Worm (Caenorhabditis elegans) whole organism, late embryonic: Measurements from ENCODE around the gene T05A12.4.

Experiments
- C08G9.2 ChIP-seq: sonication (generic microtip); optimal IDR thresholded peaks from 2 replicates; lab custom pipeline; 2016; ENCODE audit warnings: mild to moderate bottlenecking, missing genetic modification characterization, moderate library complexity, missing compliant biosample characterization
- C38D4.7 ChIP-seq: fragments of 200-800 bp; sonication (Bioruptor generic); optimal IDR thresholded peaks from 2 replicates; lab custom pipeline; 2018; ENCODE audit warnings: mild to moderate bottlenecking, missing genetic modification characterization, moderate library complexity, missing compliant biosample characterization
- K02D7.2 ChIP-seq: sonication (generic microtip); optimal IDR thresholded peaks from 2 replicates; lab custom pipeline; 2017; ENCODE audit warnings: mild to moderate bottlenecking, missing genetic modification characterization, missing compliant biosample characterization
- K09A11.1 ChIP-seq: sonication (generic microtip); optimal IDR thresholded peaks from 2 replicates; lab custom pipeline; 2017; ENCODE audit warnings: antibody characterized with exemption, mild to moderate bottlenecking, missing genetic modification characterization, missing compliant biosample characterization; ENCODE audit not compliant: insufficient read depth
- T23F11.4 ChIP-seq: fragments of 200-800 bp; sonication (Bioruptor generic); optimal IDR thresholded peaks from 2 replicates; lab custom pipeline; 2018; ENCODE audit warnings: mild to moderate bottlenecking, missing genetic modification characterization, missing compliant biosample characterization
- Y22D7AL.16 ChIP-seq: sonication (generic microtip); optimal IDR thresholded peaks from 2 replicates; lab custom pipeline; 2016; ENCODE audit warnings: missing genetic modification characterization, missing compliant biosample characterization
- ahr-1 ChIP-seq: sonication (generic microtip); optimal IDR thresholded peaks from 2 replicates; lab custom pipeline; 2016; ENCODE audit warnings: missing genetic modification characterization, missing compliant biosample characterization
- ama-1 ChIP-seq: fragments of 150-350 bp; optimal IDR thresholded peaks from 2 replicates; lab custom pipeline; 2014
- ceh-2 ChIP-seq: sonication (generic microtip); optimal IDR thresholded peaks from 2 replicates; lab custom pipeline; 2016; ENCODE audit warnings: missing genotype, missing genetic modification characterization, missing compliant biosample characterization
- ceh-22 ChIP-seq: sonication (generic microtip); optimal IDR thresholded peaks from 2 replicates; lab custom pipeline; 2017; ENCODE audit warnings: missing biosample characterization, missing genetic modification characterization
- ceh-24 ChIP-seq: sonication (generic microtip); optimal IDR thresholded peaks from 2 replicates; lab custom pipeline; 2016; ENCODE audit warnings: mild to moderate bottlenecking, missing genetic modification characterization, missing compliant biosample characterization
- ceh-30 ChIP-seq: fragments of 150-350 bp; optimal IDR thresholded peaks from 2 replicates; lab custom pipeline; 2014; ENCODE audit warnings: missing biosample characterization, missing genetic modification characterization
- ceh-31 ChIP-seq: sonication (generic microtip); optimal IDR thresholded peaks from 2 replicates; lab custom pipeline; 2016; ENCODE audit warnings: missing genetic modification characterization, missing compliant biosample characterization
- ceh-34 ChIP-seq: sonication (generic microtip); optimal IDR thresholded peaks from 2 replicates; lab custom pipeline; 2016; ENCODE audit warnings: mild to moderate bottlenecking, missing genetic modification characterization, missing compliant biosample characterization
- ceh-45 ChIP-seq: fragments of 200-800 bp; sonication (Bioruptor generic); IDR thresholded peaks from 2 replicates; pipeline ENCODE4 v1.3.6; 2022; ENCODE audit warnings: missing genetic modification reagents, missing genetic modification characterization, missing compliant biosample characterization
- ceh-48 ChIP-seq: sonication (generic microtip); optimal IDR thresholded peaks from 2 replicates; lab custom pipeline; 2016; ENCODE audit warnings: missing genetic modification characterization, inconsistent platforms, missing compliant biosample characterization
- ceh-6 ChIP-seq: fragments of 200-800 bp; sonication (Bioruptor generic); optimal IDR thresholded peaks from 2 replicates; lab custom pipeline; 2018; ENCODE audit warnings: mild to moderate bottlenecking, missing genetic modification characterization, missing compliant biosample characterization
- dmd-4 ChIP-seq: sonication (generic microtip); optimal IDR thresholded peaks from 2 replicates; lab custom pipeline; 2016; ENCODE audit warnings: borderline replicate concordance, missing genetic modification characterization, missing compliant biosample characterization
- elt-2 ChIP-seq: sonication (generic microtip); optimal IDR thresholded peaks from 2 replicates; lab custom pipeline; 2016; ENCODE audit warnings: missing genetic modification reagents, missing genetic modification characterization, missing compliant biosample characterization
- ets-4 ChIP-seq: sonication (generic microtip); optimal IDR thresholded peaks from 2 replicates; lab custom pipeline; 2016; ENCODE audit warnings: missing genetic modification characterization, missing compliant biosample characterization
- eyg-1 ChIP-seq: sonication (generic microtip); optimal IDR thresholded peaks from 2 replicates; lab custom pipeline; 2016; ENCODE audit warnings: missing genotype, missing genetic modification characterization, missing compliant biosample characterization
- fax-1 ChIP-seq: sonication (generic microtip); optimal IDR thresholded peaks from 2 replicates; lab custom pipeline; 2016; ENCODE audit warnings: missing genotype, missing genetic modification characterization, missing compliant biosample characterization
- fkh-10 ChIP-seq: fragments of 150-350 bp; optimal IDR thresholded peaks from 2 replicates; lab custom pipeline; 2014; ENCODE audit warnings: missing biosample characterization, missing genetic modification reagents, missing genetic modification characterization
- fkh-6 ChIP-seq: sonication (generic microtip); optimal IDR thresholded peaks from 2 replicates; lab custom pipeline; 2016; ENCODE audit warnings: missing genetic modification characterization, missing compliant biosample characterization
- gmeb-2 ChIP-seq: sonication (generic microtip); optimal IDR thresholded peaks from 2 replicates; lab custom pipeline; 2016; ENCODE audit warnings: missing genetic modification characterization, inconsistent platforms, missing compliant biosample characterization
- hlh-13 ChIP-seq: fragments of 200-800 bp; sonication (Bioruptor generic); optimal IDR thresholded peaks from 2 replicates; lab custom pipeline; 2018; ENCODE audit warnings: mild to moderate bottlenecking, missing genetic modification characterization, missing compliant biosample characterization
- hlh-30 ChIP-seq: sonication (generic microtip); optimal IDR thresholded peaks from 2 replicates; lab custom pipeline; 2017; ENCODE audit warnings: antibody characterized with exemption, missing genetic modification characterization, missing compliant biosample characterization; ENCODE audit not compliant: insufficient read depth
- hlh-6 ChIP-seq: sonication (generic microtip); optimal IDR thresholded peaks from 2 replicates; lab custom pipeline; 2016; ENCODE audit warnings: missing genotype, missing genetic modification characterization, missing compliant biosample characterization
- hlh-8 ChIP-seq: sonication (generic microtip); optimal IDR thresholded peaks from 2 replicates; lab custom pipeline; 2016; ENCODE audit warnings: missing genotype, missing genetic modification characterization, missing compliant biosample characterization
- lim-6 ChIP-seq: sonication (generic microtip); optimal IDR thresholded peaks from 2 replicates; lab custom pipeline; 2016; ENCODE audit warnings: missing genetic modification characterization, missing compliant biosample characterization
- madf-2 ChIP-seq: sonication (generic microtip); optimal IDR thresholded peaks from 2 replicates; lab custom pipeline; 2017; ENCODE audit warnings: missing genetic modification characterization, missing compliant biosample characterization
- nfya-1 ChIP-seq: sonication (generic microtip); optimal IDR thresholded peaks from 2 replicates; lab custom pipeline; 2017; ENCODE audit warnings: missing genetic modification characterization, mild to moderate bottlenecking, missing compliant biosample characterization, antibody characterized with exemption, moderate library complexity
- nhr-11 ChIP-seq: fragments of 150-350 bp; optimal IDR thresholded peaks from 2 replicates; lab custom pipeline; 2014; ENCODE audit warnings: missing biosample characterization, missing genetic modification characterization
- nhr-232 ChIP-seq: sonication (generic microtip); optimal IDR thresholded peaks from 2 replicates; lab custom pipeline; 2016; ENCODE audit warnings: missing genetic modification characterization, missing compliant biosample characterization
- npax-4 ChIP-seq: sonication (generic microtip); optimal IDR thresholded peaks from 2 replicates; lab custom pipeline; 2016; ENCODE audit warnings: missing genetic modification characterization, missing compliant biosample characterization
- pag-3 ChIP-seq: sonication (generic microtip); optimal IDR thresholded peaks from 2 replicates; lab custom pipeline; 2016; ENCODE audit warnings: missing compliant biosample characterization, missing genetic modification characterization, borderline replicate concordance
- pqm-1 ChIP-seq: sonication (generic microtip); optimal IDR thresholded peaks from 2 replicates; lab custom pipeline; 2016; ENCODE audit warnings: missing genetic modification characterization, missing compliant biosample characterization
- pros-1 ChIP-seq: fragments of 150-350 bp; optimal IDR thresholded peaks from 2 replicates; lab custom pipeline; 2014; ENCODE audit warnings: missing biosample characterization, missing genetic modification reagents, missing genetic modification characterization
- ref-2 ChIP-seq: sonication (generic microtip); optimal IDR thresholded peaks from 2 replicates; lab custom pipeline; 2016; ENCODE audit warnings: missing genetic modification characterization, missing compliant biosample characterization
- rnt-1 ChIP-seq: sonication (generic microtip); optimal IDR thresholded peaks from 2 replicates; lab custom pipeline; 2016; ENCODE audit warnings: missing genetic modification characterization, missing compliant biosample characterization
- sox-2 ChIP-seq: fragments of 200-800 bp; sonication (Bioruptor generic); IDR thresholded peaks from 2 replicates; pipeline ENCODE4 v1.3.6; 2022; ENCODE audit warnings: missing genetic modification reagents, missing genetic modification characterization, missing compliant biosample characterization
- tbx-2 ChIP-seq: sonication (generic microtip); optimal IDR thresholded peaks from 2 replicates; lab custom pipeline; 2016; ENCODE audit warnings: missing genetic modification characterization, missing compliant biosample characterization
- tbx-7 ChIP-seq: sonication (generic microtip); optimal IDR thresholded peaks from 2 replicates; lab custom pipeline; 2016; ENCODE audit warnings: missing genotype, missing genetic modification characterization, missing compliant biosample characterization
- ttx-3 ChIP-seq: sonication (generic microtip); optimal IDR thresholded peaks from 2 replicates; lab custom pipeline; 2016; ENCODE audit warnings: missing genetic modification reagents, missing genetic modification characterization, missing compliant biosample characterization
- unc-3 ChIP-seq, 2 experiments: fragments of 200-800 bp in 1 of 2; sonication (Bioruptor generic) in 1 of 2; sonication (generic microtip) in 1 of 2; conservative IDR thresholded peaks in 1 of 2; optimal IDR thresholded peaks in 1 of 2; 2 replicates each; pipeline versions ENCODE4 v1.3.6 to Lab custom; 2016 to 2022; ENCODE audit warnings: missing compliant biosample characterization in 2 of 2, missing genetic modification characterization in 2 of 2, missing genetic modification reagents in 1 of 2
- unc-55 ChIP-seq: sonication (generic microtip); optimal IDR thresholded peaks from 2 replicates; lab custom pipeline; 2017; ENCODE audit warnings: missing biosample characterization, missing genetic modification reagents, missing genetic modification characterization
- unc-86 ChIP-seq: sonication (generic microtip); optimal IDR thresholded peaks from 2 replicates; lab custom pipeline; 2016; ENCODE audit warnings: missing genetic modification characterization, missing compliant biosample characterization
- zip-5 ChIP-seq: sonication (generic microtip); optimal IDR thresholded peaks from 2 replicates; lab custom pipeline; 2016; ENCODE audit warnings: missing genetic modification characterization, missing compliant biosample characterization
- ztf-16 ChIP-seq: sonication (generic microtip); optimal IDR thresholded peaks from 2 replicates; lab custom pipeline; 2017; ENCODE audit warnings: missing genetic modification characterization, missing compliant biosample characterization

Gene T05A12.4

ce11 chrIV:6887601-6888099 is at the start of gene T05A12.4, which contains the start of gene T05A12.3:
Gene T05A12.4 (plus strand): TSS chrIV:6887948.
Gene T05A12.3 (minus strand): TSS chrIV:6887651.
- no peak for TF ChIP-seq ahr-1
- TF ChIP-seq T23F11.4 (GFP tag; lab: Kevin White, UChicago) = no peak
- TF ChIP-seq hlh-13 (GFP tag; lab: Kevin White, UChicago) = no peak
- TF ChIP-seq ceh-31 (tag; lab: Kevin White, UChicago) = peak; percentile 89
- no peak for TF ChIP-seq pqm-1 (tag; lab: Kevin White, UChicago)
- peak; percentile 40 for TF ChIP-seq tbx-2 (tag; lab: Kevin White, UChicago)
- peak; percentile 58 for TF ChIP-seq C08G9.2 (tag; lab: Kevin White, UChicago)
- peak; percentile 62 for TF ChIP-seq ets-4
- no peak for TF ChIP-seq unc-55 (GFP tag; lab: Kevin White, UChicago)
- peak; percentile 42 for TF ChIP-seq ceh-2 (tag; lab: Kevin White, UChicago)
- no peak for TF ChIP-seq nhr-11
- TF ChIP-seq nfya-1 (tag; lab: Kevin White, UChicago) = peak; percentile 54
- TF ChIP-seq K09A11.1 (tag; lab: Kevin White, UChicago) = no peak
- TF ChIP-seq rnt-1 = peak; percentile 40
- TF ChIP-seq lim-6 (tag; lab: Kevin White, UChicago) = peak; percentile 40
- TF ChIP-seq npax-4 = no peak
- TF ChIP-seq madf-2 (tag; lab: Kevin White, UChicago) = no peak

DNA sequence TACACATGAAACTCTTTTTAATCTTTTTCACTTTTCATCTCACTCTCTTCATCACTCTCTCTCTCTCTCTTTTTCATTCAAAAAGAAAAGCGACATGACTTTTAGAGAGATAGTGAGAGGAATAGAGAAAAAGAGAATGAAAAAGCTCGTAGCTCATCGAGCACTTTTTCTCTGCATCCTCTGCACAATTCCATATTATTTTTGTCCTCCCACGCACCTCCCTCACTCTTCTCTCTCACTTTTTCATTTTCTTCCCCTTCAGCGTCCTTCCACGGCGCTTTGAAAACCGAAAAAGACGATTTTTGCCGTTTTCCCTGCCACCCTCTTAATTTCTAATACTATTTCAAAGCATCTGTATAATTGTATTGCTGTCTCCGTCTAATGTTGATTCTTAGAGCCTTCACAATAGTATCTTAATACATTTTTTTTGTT is 48.6 kb upstream of the T05A12.4 start:
- TF ChIP-seq C08G9.2 (tag; lab: Kevin White, UChicago) = no peak
- peak; percentile 64 for TF ChIP-seq ceh-31 (tag; lab: Kevin White, UChicago)
- no peak for TF ChIP-seq dmd-4 (tag; lab: Kevin White, UChicago)
- TF ChIP-seq T23F11.4 (GFP tag; lab: Kevin White, UChicago) = no peak
- TF ChIP-seq ceh-48 (tag; lab: Kevin White, UChicago) = no peak
- no peak for TF ChIP-seq fax-1
- TF ChIP-seq hlh-30 (tag; lab: Kevin White, UChicago) = no peak
- no peak for TF ChIP-seq ceh-6
- TF ChIP-seq hlh-8 (tag; lab: Kevin White, UChicago) = no peak
- TF ChIP-seq rnt-1 = no peak
- TF ChIP-seq ceh-22 = no peak
- TF ChIP-seq eyg-1 (tag; lab: Kevin White, UChicago) = no peak
- TF ChIP-seq hlh-6 (tag; lab: Kevin White, UChicago) = no peak
- TF ChIP-seq ama-1 = no peak
- TF ChIP-seq ets-4 = no peak
- no peak for TF ChIP-seq K09A11.1 (tag; lab: Kevin White, UChicago)
- TF ChIP-seq gmeb-2 (tag; lab: Kevin White, UChicago) = no peak
- TF ChIP-seq ref-2 (tag; lab: Kevin White, UChicago) = no peak
- TF ChIP-seq fkh-6 (tag; lab: Kevin White, UChicago) = no peak
- TF ChIP-seq nhr-11 = no peak
- TF ChIP-seq ceh-45 = no peak
- TF ChIP-seq Y22D7AL.16 (tag; lab: Kevin White, UChicago) = no peak
- TF ChIP-seq pag-3 (tag; lab: Kevin White, UChicago) = no peak
- TF ChIP-seq ceh-24 (tag; lab: Kevin White, UChicago) = no peak
- TF ChIP-seq C38D4.7 (GFP tag; lab: Kevin White, UChicago) = no peak
- no peak for TF ChIP-seq fkh-10 (GFP tag; lab: Kevin White, UChicago)
- TF ChIP-seq sox-2 (GFP tag; lab: Robert Waterston, UW) = no peak
- TF ChIP-seq zip-5 (tag; lab: Kevin White, UChicago) = no peak
- TF ChIP-seq unc-3 (GFP tag; conservative IDR thresholded peaks at IDR 0.05; lab: Robert Waterston, UW) = no peak
- no peak for TF ChIP-seq unc-3 (tag; optimal IDR thresholded peaks at IDR 0.05; lab: Kevin White, UChicago)
- peak; percentile 29 for TF ChIP-seq ceh-34 (tag; lab: Kevin White, UChicago)
- no peak for TF ChIP-seq hlh-13 (GFP tag; lab: Kevin White, UChicago)
- TF ChIP-seq nhr-232 (tag; lab: Kevin White, UChicago) = no peak
- no peak for TF ChIP-seq ceh-30
- TF ChIP-seq unc-86 = no peak
- no peak for TF ChIP-seq pros-1 (tag; lab: Kevin White, UChicago)
- TF ChIP-seq elt-2 (tag; lab: Kevin White, UChicago) = peak; percentile 8
- TF ChIP-seq tbx-7 (tag; lab: Kevin White, UChicago) = no peak
- no peak for TF ChIP-seq K02D7.2 (tag; lab: Kevin White, UChicago)
- no peak for TF ChIP-seq ztf-16
- TF ChIP-seq ttx-3 (tag; lab: Kevin White, UChicago) = no peak
- TF ChIP-seq ahr-1 = no peak
- peak; percentile 58 for TF ChIP-seq tbx-2 (tag; lab: Kevin White, UChicago)
